Worm (Caenorhabditis elegans): Measurements from ENCODE around the gene lec-6.

- no peak for TF ChIP-seq flt-1 (GFP tag; IDR thresholded peaks at IDR 0.05)
- no peak for TF ChIP-seq cog-1 (tag; optimal IDR thresholded peaks at IDR 0.05)
- TF ChIP-seq klf-2 (GFP tag; conservative IDR thresholded peaks at IDR 0.05), result no peak
- no peak for TF ChIP-seq ref-1 (GFP tag; conservative IDR thresholded peaks at IDR 0.05)
- TF ChIP-seq tab-1 (GFP tag; IDR thresholded peaks at IDR 0.05), result no peak
- no peak for TF ChIP-seq T22C8.4 (GFP tag; IDR thresholded peaks at IDR 0.05)
- no peak for TF ChIP-seq ztf-23 (GFP tag; IDR thresholded peaks at IDR 0.05)
- no peak for TF ChIP-seq ztf-29 (GFP tag; IDR thresholded peaks at IDR 0.05)
- TF ChIP-seq med-1 (GFP tag; optimal IDR thresholded peaks at IDR 0.05; ENCODE audit: insufficient read depth), result no peak
Measured at ce11 chrIII:598687-599086, 1.5 kb downstream of the lec-6 start, which contains the start of gene Y55B1AR.2.

Data from whole organism, midembryonic.